Worm (Caenorhabditis elegans) whole organism, mixed stage, embryonic: ENCODE data around the gene pitr-2.

ENCODE experiments used
- elt-1 ChIP-seq: sonication (generic microtip); optimal IDR thresholded peaks from 2 replicates; lab custom pipeline; 2017; ENCODE audit warnings: missing genetic modification characterization, mild to moderate bottlenecking, missing compliant biosample characterization, antibody characterized with exemption, moderate library complexity, borderline replicate concordance; ENCODE audit not compliant: insufficient read depth
- ham-2 ChIP-seq: fragments of 200-800 bp; sonication (Bioruptor generic); optimal IDR thresholded peaks from 2 replicates; lab custom pipeline; 2018; ENCODE audit warnings: mild to moderate bottlenecking, missing genetic modification characterization, missing compliant biosample characterization
- snpc-4 ChIP-seq: fragments of 150-350 bp; optimal IDR thresholded peaks from 2 replicates; lab custom pipeline; 2014; ENCODE audit warnings: missing biosample characterization, missing genetic modification characterization

DNA sequence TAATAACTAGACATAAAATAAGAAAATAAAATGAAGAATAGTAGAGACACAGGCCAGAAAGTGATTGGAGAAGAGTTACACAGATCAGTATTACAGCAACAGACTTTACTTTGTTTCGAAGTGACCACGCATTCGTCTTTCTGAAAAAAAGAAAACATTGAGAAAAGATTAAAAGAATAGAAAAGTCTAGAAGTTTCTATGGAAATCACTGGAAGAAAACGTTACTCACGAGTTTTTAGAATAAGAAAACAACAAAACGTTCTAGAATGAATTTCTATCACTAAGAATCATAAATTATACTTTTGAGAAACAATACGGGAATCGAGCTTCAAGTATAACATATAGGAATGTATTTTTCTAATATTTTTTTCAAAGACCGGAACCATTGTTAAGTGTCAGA lies 18.1 kb upstream of the pitr-2 start:
- no peak for TF ChIP-seq elt-1
- TF ChIP-seq ham-2 (GFP tag; lab: Kevin White, UChicago) = no peak
- no peak for TF ChIP-seq snpc-4
